Fruit fly (Drosophila melanogaster) whole organism, pupa: ENCODE measurements around the gene CG11658.

Experiments
- CG10348 ChIP-seq: fragments of 200-800 bp; sonication (Bioruptor generic); IDR thresholded peaks from 2 replicates; pipeline ENCODE4 v1.3.6; 2022; ENCODE audit warnings: missing biosample characterization, missing genetic modification characterization
- CG12605 ChIP-seq: fragments of 200-800 bp; sonication (Bioruptor generic); IDR thresholded peaks from 2 replicates; pipeline ENCODE4 v1.3.6; 2022; ENCODE audit warnings: missing biosample characterization, missing genetic modification characterization
- CG17806 ChIP-seq: fragments of 200-800 bp; sonication (Bioruptor generic); optimal IDR thresholded peaks from 2 replicates; lab custom pipeline; 2018; ENCODE audit warnings: missing biosample characterization, mild to moderate bottlenecking, missing genetic modification characterization, moderate library complexity
- CG32121 ChIP-seq: fragments of 200-800 bp; sonication (Bioruptor generic); IDR thresholded peaks from 2 replicates; pipeline ENCODE4 v1.3.6; 2022; ENCODE audit warnings: missing biosample characterization, missing genetic modification characterization
- CG34367 ChIP-seq: fragments of 200-800 bp; sonication (Bioruptor generic); optimal IDR thresholded peaks from 2 replicates; lab custom pipeline; 2018; ENCODE audit warnings: missing biosample characterization, mild to moderate bottlenecking, missing genetic modification characterization
- CG4496 ChIP-seq: fragments of 200-800 bp; sonication (Bioruptor generic); IDR thresholded peaks from 3 replicates; pipeline ENCODE4 v1.3.6; 2022; ENCODE audit warnings: missing biosample characterization, missing genetic modification characterization
- CG8159 ChIP-seq: fragments of 200-800 bp; sonication (Bioruptor generic); optimal IDR thresholded peaks from 3 replicates; lab custom pipeline; 2018; ENCODE audit warnings: missing biosample characterization, mild to moderate bottlenecking, missing genetic modification characterization, moderate library complexity
- CG8301 ChIP-seq: fragments of 200-800 bp; sonication (Bioruptor generic); optimal IDR thresholded peaks from 2 replicates; lab custom pipeline; 2018; ENCODE audit warnings: missing biosample characterization, mild to moderate bottlenecking, missing genetic modification characterization
- CG9948 ChIP-seq: fragments of 200-800 bp; sonication (Bioruptor generic); optimal IDR thresholded peaks from 2 replicates; lab custom pipeline; 2018; ENCODE audit warnings: missing biosample characterization, mild to moderate bottlenecking, missing genetic modification characterization, moderate library complexity
- D1 ChIP-seq: fragments of 200-800 bp; sonication (Bioruptor generic); optimal IDR thresholded peaks from 2 replicates; lab custom pipeline; 2018; ENCODE audit warnings: missing biosample characterization, mild to moderate bottlenecking, missing genetic modification characterization, moderate library complexity
- EcR ChIP-seq: fragments of 200-800 bp; sonication (Bioruptor generic); optimal IDR thresholded peaks from 3 replicates; lab custom pipeline; 2019; ENCODE audit warnings: missing biosample characterization, missing genetic modification characterization, mild to moderate bottlenecking, moderate library complexity, missing genetic modification reagents
- Ets98B ChIP-seq: fragments of 200-800 bp; sonication (Bioruptor generic); IDR thresholded peaks from 2 replicates; pipeline ENCODE4 v1.3.6; 2022; ENCODE audit warnings: missing biosample characterization, missing genetic modification characterization
- Snoo ChIP-seq: fragments of 200-800 bp; sonication (Bioruptor generic); optimal IDR thresholded peaks from 3 replicates; lab custom pipeline; 2017; ENCODE audit warnings: missing biosample characterization, mild to moderate bottlenecking, missing genetic modification characterization, inconsistent platforms
- rn ChIP-seq: fragments of 200-800 bp; sonication (Bioruptor generic); IDR thresholded peaks from 2 replicates; pipeline ENCODE4 v1.3.6; 2022; ENCODE audit warnings: missing biosample characterization, missing genetic modification characterization

dm6 chr3L:11721498-11721946 lies 13.2 kb upstream of the CG11658 start:
- no peak for TF ChIP-seq CG8159 (tag; lab: Kevin White, UChicago)
- TF ChIP-seq CG10348, result no peak
- no peak for TF ChIP-seq Snoo
- TF ChIP-seq CG32121, result no peak
- TF ChIP-seq D1 (tag; lab: Kevin White, UChicago), result no peak
- no peak for TF ChIP-seq CG9948 (tag; lab: Kevin White, UChicago)
- no peak for TF ChIP-seq CG4496 (GFP tag; lab: Robert Waterston, UW)
- TF ChIP-seq CG17806, result no peak
- TF ChIP-seq CG12605 (GFP tag; lab: Robert Waterston, UW), result no peak
- TF ChIP-seq EcR (GFP tag; lab: Kevin White, UChicago), result no peak
- no peak for TF ChIP-seq CG34367
- no peak for TF ChIP-seq Ets98B (GFP tag; lab: Robert Waterston, UW)
- TF ChIP-seq CG8301 (tag; lab: Kevin White, UChicago), result no peak
- no peak for TF ChIP-seq rn (GFP tag; lab: Robert Waterston, UW)
